Fruit fly (Drosophila melanogaster): ENCODE results near the gene CG31810.
A peak's percentile ranks its signal among the peaks of the same experiment; 100 is the strongest.

Gene CG31810

DNA sequence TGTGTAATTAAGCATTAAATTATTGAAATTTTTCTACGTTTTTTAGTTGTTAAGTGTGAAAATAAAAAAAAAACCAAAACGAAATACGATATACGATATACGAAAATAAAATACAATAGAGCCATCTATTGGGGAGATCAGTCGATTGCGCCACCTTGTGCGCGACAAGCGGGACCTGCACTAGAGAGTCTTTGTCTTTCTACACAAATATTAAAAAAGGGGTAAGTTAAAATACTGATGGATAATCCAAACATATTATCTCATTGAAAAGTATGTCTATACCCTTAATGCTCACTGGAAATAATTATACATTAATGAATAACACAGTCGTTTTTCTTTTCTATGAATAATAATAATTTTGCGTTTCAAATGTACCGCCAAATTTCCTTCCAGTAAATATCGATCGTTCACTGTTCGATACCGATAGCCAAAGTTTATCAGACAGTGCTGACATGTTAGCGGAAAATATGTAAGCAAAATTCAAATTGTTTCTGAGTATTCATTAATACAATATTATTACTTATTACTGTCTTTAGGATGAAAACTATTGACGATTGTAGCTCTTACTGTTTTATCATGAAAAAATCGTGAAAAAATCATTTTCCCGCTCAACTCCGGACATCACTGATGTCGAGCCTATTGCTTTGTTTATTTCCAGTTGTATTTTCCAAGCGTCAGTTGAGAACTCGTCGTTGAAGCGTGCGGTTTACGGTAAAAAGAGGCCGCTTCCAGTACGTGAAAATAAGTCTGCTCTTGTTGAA lies 36.0 kb downstream of the CG31810 start, which contains the start of gene mdy (continued):
- TF ChIP-seq esg (GFP tag; conservative IDR thresholded peaks at IDR 0.05) (peak; percentile 58), al (GFP tag; IDR thresholded peaks at IDR 0.05) (peak; percentile 70), CG18599 (GFP tag; optimal IDR thresholded peaks at IDR 0.05) (peak; percentile 53), CG4404 (GFP tag; IDR thresholded peaks at IDR 0.05) (no peak)

- no peak for TF ChIP-seq CG1603 (tag; optimal IDR thresholded peaks at IDR 0.05)
Observed at dm6 chr2L:16808752-16809151, 43.4 kb downstream of the CG31810 start.

dm6 chr2L:16804376-16804934 lies 47.7 kb downstream of the CG31810 start, which contains the start of gene CG13272:
TSS of gene CG13272 (plus strand) at chr2L:16804884.
- TF ChIP-seq Adf1 (GFP tag; IDR thresholded peaks at IDR 0.05) (no peak), br (optimal IDR thresholded peaks at IDR 0.05) (no peak), CG7556 (GFP tag; optimal IDR thresholded peaks at IDR 0.05) (no peak), pan (optimal IDR thresholded peaks at IDR 0.05) (no peak), pan (GFP tag; optimal IDR thresholded peaks at IDR 0.05 in 1 of 2, IDR thresholded peaks at IDR 0.05 in 1 of 2) (no peak), sqz (GFP tag; optimal IDR thresholded peaks at IDR 0.05) (no peak), wor (GFP tag; IDR thresholded peaks at IDR 0.05) (no peak), CG12659 (GFP tag; optimal IDR thresholded peaks at IDR 0.05) (no peak), kni (GFP tag; optimal IDR thresholded peaks at IDR 0.05) (peak; percentile 41), CG18262 (tag; optimal IDR thresholded peaks at IDR 0.05) (no peak), D19A (tag; optimal IDR thresholded peaks at IDR 0.05) (peak; percentile 80), CG12236 (GFP tag; optimal IDR thresholded peaks at IDR 0.05) (no peak), CG32772 (GFP tag; IDR thresholded peaks at IDR 0.05) (no peak), CG2875 (GFP tag; optimal IDR thresholded peaks at IDR 0.05) (no peak), dan (GFP tag; IDR thresholded peaks at IDR 0.05) (no peak), Blimp-1 (GFP tag; optimal IDR thresholded peaks at IDR 0.05) (peak; percentile 82), CG3726 (GFP tag; IDR thresholded peaks at IDR 0.05) (no peak), CG15073 (GFP tag; optimal IDR thresholded peaks at IDR 0.05) (no peak), lmd (GFP tag; IDR thresholded peaks at IDR 0.05) (no peak), Rfx (GFP tag; IDR thresholded peaks at IDR 0.05) (no peak), croc (GFP tag; conservative IDR thresholded peaks at IDR 0.05) (no peak), trem (tag; optimal IDR thresholded peaks at IDR 0.05) (no peak), CG6854 (GFP tag; optimal IDR thresholded peaks at IDR 0.05) (no peak), vvl (GFP tag; IDR thresholded peaks at IDR 0.05) (peak; percentile 20; the same call in 1 of the 2 replicates), CG12942 (GFP tag; optimal IDR thresholded peaks at IDR 0.05) (no peak), Asciz (GFP tag; optimal IDR thresholded peaks at IDR 0.05) (no peak), CG1647 (GFP tag; optimal IDR thresholded peaks at IDR 0.05) (no peak), dpn (GFP tag; optimal IDR thresholded peaks at IDR 0.05) (no peak), Nf-YA (GFP tag; IDR thresholded peaks at IDR 0.05) (no peak), sob (GFP tag; IDR thresholded peaks at IDR 0.05) (no peak), CG15514 (GFP tag; optimal IDR thresholded peaks at IDR 0.05) (no peak), CG30431 (GFP tag; optimal IDR thresholded peaks at IDR 0.05) (no peak), CG4360 (GFP tag; IDR thresholded peaks at IDR 0.05) (no peak)
